Worm (Caenorhabditis elegans): ENCODE results near the gene str-38.

The str-38 gene

DNA sequence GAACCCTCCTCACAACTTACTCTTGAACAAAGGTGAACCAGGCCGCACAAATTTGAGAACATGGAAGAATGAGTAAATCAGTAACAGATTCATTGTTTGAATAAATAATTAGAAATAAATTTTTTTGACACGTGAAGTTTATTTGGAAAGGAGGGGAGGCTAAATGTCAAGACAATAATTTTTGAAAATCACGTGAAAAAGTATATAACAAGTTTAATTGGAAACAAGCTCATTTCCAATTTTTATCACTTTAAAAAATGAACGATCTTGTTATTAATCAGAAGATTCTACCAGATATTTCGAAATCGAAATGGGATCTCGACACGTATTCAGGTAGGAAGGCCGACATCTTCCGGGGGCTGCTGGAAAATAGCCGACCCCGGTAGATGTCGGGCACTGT lies 5.5 kb downstream of the str-38 start, which contains the start of the genes irld-57 and sfxn-1.3:
Gene irld-57 (minus strand): TSS at position 101 of the 400 bp plus-strand sequence.
Gene sfxn-1.3 (plus strand): TSS at position 232 of the 400 bp plus-strand sequence.
- TF ChIP-seq nhr-12 (tag; optimal IDR thresholded peaks at IDR 0.05) (no peak), unc-62 (GFP tag; optimal IDR thresholded peaks at IDR 0.05) (no peak), elt-3 (tag; optimal IDR thresholded peaks at IDR 0.05) (no peak), blmp-1 (tag; optimal IDR thresholded peaks at IDR 0.05) (no peak)

DNA sequence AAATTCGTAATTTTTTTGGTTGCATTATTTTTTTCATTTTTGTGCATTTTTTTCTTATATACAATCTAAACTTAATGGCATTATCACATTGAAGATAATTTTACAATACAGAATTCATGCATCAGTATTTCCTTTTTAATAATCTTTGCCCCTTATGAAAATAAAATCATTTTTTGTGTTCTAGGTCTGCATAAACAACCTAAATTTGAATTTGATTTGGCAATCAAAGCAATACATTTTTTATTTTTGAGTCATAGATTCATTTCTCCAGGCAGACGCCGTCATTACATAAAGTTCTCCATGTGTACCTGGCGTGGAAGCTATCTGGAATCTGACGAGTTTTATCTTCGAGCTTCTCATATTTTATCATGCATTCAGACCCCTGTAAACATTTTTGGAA lies 10.2 kb downstream of the str-38 start, which contains the start of gene srh-140:
Gene srh-140 (plus strand): TSS at position 301 of the 400 bp plus-strand sequence.
- TF ChIP-seq sptf-1 (tag; optimal IDR thresholded peaks at IDR 0.05) (no peak), mls-2 (tag; optimal IDR thresholded peaks at IDR 0.05) (no peak), pha-4 (tag; optimal IDR thresholded peaks at IDR 0.05) (no peak), cnd-1 (tag; optimal IDR thresholded peaks at IDR 0.05) (no peak), snpc-4 (tag; optimal IDR thresholded peaks at IDR 0.05) (no peak), ztf-11 (tag; optimal IDR thresholded peaks at IDR 0.05) (no peak), ham-2 (GFP tag; optimal IDR thresholded peaks at IDR 0.05) (no peak), lin-13 (tag; optimal IDR thresholded peaks at IDR 0.05) (no peak), M03D4.4 (tag; optimal IDR thresholded peaks at IDR 0.05) (no peak), unc-120 (tag; optimal IDR thresholded peaks at IDR 0.05; ENCODE audit: poor library complexity, severe bottlenecking) (no peak)

DNA sequence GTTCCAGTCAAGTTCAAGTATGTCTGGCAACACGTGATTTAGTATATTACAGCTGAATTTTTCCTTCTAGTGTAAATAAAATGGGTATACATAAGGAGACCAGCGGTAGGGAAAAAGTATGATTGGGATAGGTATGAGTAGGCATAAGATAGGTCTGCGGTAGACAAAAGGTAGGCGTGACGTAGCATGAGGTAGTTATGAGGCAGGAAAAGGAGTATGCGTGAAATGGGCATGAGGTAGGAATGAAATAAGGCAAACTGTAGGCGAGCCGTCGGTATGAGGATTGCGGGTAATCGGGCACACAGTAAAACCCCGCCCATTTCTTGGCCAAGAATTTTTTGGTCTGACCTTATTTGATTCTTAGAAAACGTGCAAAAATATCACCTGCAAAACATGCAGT lies 10.7 kb downstream of the str-38 start:
- TF ChIP-seq flh-1 (GFP tag; optimal IDR thresholded peaks at IDR 0.05), result no peak
- TF ChIP-seq lin-13 (tag; optimal IDR thresholded peaks at IDR 0.05), result no peak
- TF ChIP-seq mep-1 (tag; optimal IDR thresholded peaks at IDR 0.05), result no peak
- TF ChIP-seq ztf-11 (tag; optimal IDR thresholded peaks at IDR 0.05), result no peak
- TF ChIP-seq nhr-2 (tag; optimal IDR thresholded peaks at IDR 0.05), result no peak
- TF ChIP-seq unc-39 (tag; optimal IDR thresholded peaks at IDR 0.05), result no peak
- no peak for TF ChIP-seq drap-1 (GFP tag; optimal IDR thresholded peaks at IDR 0.05)

DNA sequence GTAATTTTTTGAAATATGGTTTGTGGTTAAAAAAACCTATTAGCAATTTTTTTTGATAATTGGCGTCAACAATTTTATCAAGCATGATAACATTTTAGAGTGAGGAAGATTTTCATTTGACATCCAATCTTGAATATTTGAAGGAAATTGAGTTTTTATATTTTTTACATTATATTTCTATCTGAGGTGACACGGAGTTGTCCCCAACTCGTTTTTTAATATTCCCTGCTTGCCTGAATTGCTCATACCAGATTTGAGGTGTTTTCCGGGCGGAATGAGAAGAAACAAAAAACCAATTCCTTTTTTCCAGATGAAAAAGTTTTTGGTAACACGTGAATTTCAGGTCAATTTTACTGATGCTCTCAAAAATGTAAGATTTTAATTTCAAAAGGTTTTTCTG lies 12.5 kb downstream of the str-38 start, which contains the start of gene Y6E2A.7:
Gene Y6E2A.7 (plus strand): TSS at position 301 of the 400 bp plus-strand sequence.
- TF ChIP-seq elt-1 (tag; optimal IDR thresholded peaks at IDR 0.05; ENCODE audit: borderline replicate concordance, insufficient read depth) (no peak), ceh-39 (tag; optimal IDR thresholded peaks at IDR 0.05) (no peak)

ce11 chrV:15718562-15718961 lies 13.5 kb downstream of the str-38 start, which contains the start of gene Y6E2A.5:
Y6E2A.5 (minus strand) TSS chrV:15718662.
- TF ChIP-seq M03D4.4 (tag; optimal IDR thresholded peaks at IDR 0.05) (no peak), sem-2 (GFP tag; optimal IDR thresholded peaks at IDR 0.05) (no peak), ztf-11 (tag; optimal IDR thresholded peaks at IDR 0.05) (no peak), nhr-12 (tag; optimal IDR thresholded peaks at IDR 0.05) (no peak), tbx-8 (GFP tag; optimal IDR thresholded peaks at IDR 0.05) (no peak), ceh-43 (GFP tag; optimal IDR thresholded peaks at IDR 0.05) (no peak), ceh-83 (GFP tag; optimal IDR thresholded peaks at IDR 0.05) (no peak), elt-3 (tag; optimal IDR thresholded peaks at IDR 0.05) (no peak), mep-1 (tag; optimal IDR thresholded peaks at IDR 0.05) (no peak), nhr-28 (tag; optimal IDR thresholded peaks at IDR 0.05) (no peak), mab-5 (tag; optimal IDR thresholded peaks at IDR 0.05) (no peak), flh-1 (GFP tag; optimal IDR thresholded peaks at IDR 0.05) (no peak), elt-1 (tag; optimal IDR thresholded peaks at IDR 0.05; ENCODE audit: borderline replicate concordance, insufficient read depth) (no peak), cnd-1 (tag; optimal IDR thresholded peaks at IDR 0.05) (no peak), drap-1 (GFP tag; optimal IDR thresholded peaks at IDR 0.05) (no peak), nhr-2 (tag; optimal IDR thresholded peaks at IDR 0.05) (no peak), nhr-76 (tag; optimal IDR thresholded peaks at IDR 0.05) (no peak)

- TF ChIP-seq ztf-11 (tag; optimal IDR thresholded peaks at IDR 0.05) (no peak), nhr-76 (tag; optimal IDR thresholded peaks at IDR 0.05) (no peak), bed-3 (GFP tag; optimal IDR thresholded peaks at IDR 0.05) (no peak), drap-1 (GFP tag; optimal IDR thresholded peaks at IDR 0.05) (no peak), ces-1 (GFP tag; optimal IDR thresholded peaks at IDR 0.05) (no peak), pha-4 (tag; optimal IDR thresholded peaks at IDR 0.05) (no peak), ham-2 (GFP tag; optimal IDR thresholded peaks at IDR 0.05) (no peak), unc-120 (tag; optimal IDR thresholded peaks at IDR 0.05; ENCODE audit: poor library complexity, severe bottlenecking) (no peak), sem-2 (GFP tag; optimal IDR thresholded peaks at IDR 0.05) (no peak), nhr-28 (tag; optimal IDR thresholded peaks at IDR 0.05) (no peak), tbx-8 (GFP tag; optimal IDR thresholded peaks at IDR 0.05) (no peak), zip-8 (tag; optimal IDR thresholded peaks at IDR 0.05) (no peak), ceh-83 (GFP tag; optimal IDR thresholded peaks at IDR 0.05) (no peak), lin-32 (GFP tag; optimal IDR thresholded peaks at IDR 0.05) (no peak), blmp-1 (tag; optimal IDR thresholded peaks at IDR 0.05) (no peak), mab-5 (tag; optimal IDR thresholded peaks at IDR 0.05) (no peak), nhr-12 (tag; optimal IDR thresholded peaks at IDR 0.05) (no peak), sptf-1 (tag; optimal IDR thresholded peaks at IDR 0.05) (no peak), unc-39 (tag; optimal IDR thresholded peaks at IDR 0.05) (no peak)
Observed at ce11 chrV:15716679-15717078, 15.4 kb downstream of the str-38 start, which contains the start of gene Y6E2A.4. Y6E2A.4 (minus strand) TSS chrV:15716779.

Data from whole organism, mixed stage, embryonic.